Worm (Caenorhabditis elegans): ENCODE measurements around the gene aly-2.
A peak's percentile ranks its signal among the peaks of the same experiment; 100 is the strongest.

DNA sequence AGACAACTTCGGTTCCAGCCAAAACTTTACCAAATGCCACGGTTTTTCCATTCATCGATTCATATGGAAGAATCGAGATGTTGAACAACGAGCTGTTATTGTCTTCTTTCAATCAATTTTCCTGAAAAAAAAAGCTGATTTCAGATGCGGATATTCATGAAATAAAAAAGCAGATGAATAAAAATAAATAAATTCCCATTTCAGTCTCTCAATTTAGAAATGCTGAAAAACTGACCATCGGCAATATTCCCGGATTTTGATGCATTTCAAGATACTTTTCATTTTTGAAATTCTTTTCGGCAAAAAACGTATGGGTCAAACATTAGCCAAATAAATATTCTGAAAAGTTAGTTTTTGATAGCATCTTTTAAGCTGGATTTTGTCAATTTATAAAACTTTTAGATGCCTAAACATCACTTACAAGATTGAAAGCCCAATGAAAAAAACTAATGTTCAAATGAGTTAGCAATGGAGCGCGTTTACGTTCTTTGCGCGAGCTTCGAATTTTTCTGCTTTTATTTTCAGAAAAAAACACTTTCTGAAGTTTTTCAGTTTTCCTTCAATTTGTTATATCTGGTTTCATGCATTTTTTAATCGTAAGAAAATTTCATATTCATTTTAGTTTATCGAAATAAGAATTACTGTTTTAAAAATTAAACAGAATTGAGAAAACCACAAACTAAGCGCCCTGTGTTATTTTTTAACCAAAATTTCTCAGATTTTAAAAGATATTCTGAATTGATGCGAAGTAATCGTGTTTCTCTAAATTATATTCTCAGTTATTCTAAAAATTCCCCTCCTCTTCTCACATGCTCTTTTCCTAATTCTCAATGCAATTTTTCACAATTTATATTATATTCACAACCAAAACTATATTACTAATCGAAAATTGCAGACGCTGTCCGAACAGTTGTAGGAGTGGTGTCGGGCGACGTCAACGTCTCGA, 42.9 kb upstream of the aly-2 start, which contains the start of the genes C01F6.14 and fem-3:
- peak in 1 of 2 experiments; percentile 40 for TF ChIP-seq lsy-2 (tag; optimal IDR thresholded peaks at IDR 0.05)
- TF ChIP-seq alr-1 (tag; optimal IDR thresholded peaks at IDR 0.05): no peak
- no peak for TF ChIP-seq ztf-11 (tag; optimal IDR thresholded peaks at IDR 0.05)
- no peak for TF ChIP-seq ceh-16 (tag; optimal IDR thresholded peaks at IDR 0.05)
